Fruit fly (Drosophila melanogaster): ENCODE data around the gene tal-AA.
A peak's percentile ranks its signal among the peaks of the same experiment; 100 is the strongest.

The tal-AA gene

dm6 chr3R:13812736-13813250 is at the start of gene tal-AA, which contains the start of the genes tal-1A, tal-2A and tal-3A (continued):
- TF ChIP-seq CG18619 (GFP tag; optimal IDR thresholded peaks at IDR 0.05) (no peak), CG34376 (GFP tag; optimal IDR thresholded peaks at IDR 0.05) (peak; percentile 14), Ravus (GFP tag; IDR thresholded peaks at IDR 0.05) (no peak), CG18262 (tag; optimal IDR thresholded peaks at IDR 0.05) (no peak), mirr (GFP tag; optimal IDR thresholded peaks at IDR 0.05) (peak; percentile 47), CG17612 (GFP tag; IDR thresholded peaks at IDR 0.05) (no peak), gcm2 (GFP tag; optimal IDR thresholded peaks at IDR 0.05) (no peak), CG17829 (tag; optimal IDR thresholded peaks at IDR 0.05) (peak; percentile 37), CG7357 (GFP tag; IDR thresholded peaks at IDR 0.05) (no peak), croc (GFP tag; conservative IDR thresholded peaks at IDR 0.05) (no peak), CG9437 (GFP tag; optimal IDR thresholded peaks at IDR 0.05) (no peak), TFAM (GFP tag; optimal IDR thresholded peaks at IDR 0.05) (no peak), CG10462 (GFP tag; optimal IDR thresholded peaks at IDR 0.05) (no peak), Ets65A (GFP tag) (peak; percentile 44), sd (tag; optimal IDR thresholded peaks at IDR 0.05) (no peak), esg (GFP tag; conservative IDR thresholded peaks at IDR 0.05) (no peak), bigmax (GFP tag; optimal IDR thresholded peaks at IDR 0.05) (no peak), ap (GFP tag; IDR thresholded peaks at IDR 0.05) (no peak), Doc2 (GFP tag; IDR thresholded peaks at IDR 0.05) (no peak), Fer2 (tag; optimal IDR thresholded peaks at IDR 0.05) (no peak), gro (GFP tag; optimal IDR thresholded peaks at IDR 0.05) (peak; percentile 3), Dip3 (GFP tag; optimal IDR thresholded peaks at IDR 0.05) (no peak), disco-r (GFP tag; optimal IDR thresholded peaks at IDR 0.05) (no peak), CG15269 (tag; optimal IDR thresholded peaks at IDR 0.05) (no peak), B-H2 (GFP tag; optimal IDR thresholded peaks at IDR 0.05) (no peak), grn (GFP tag; optimal IDR thresholded peaks at IDR 0.05) (peak; percentile 14), twi (tag; optimal IDR thresholded peaks at IDR 0.05) (peak; percentile 19), HLH3B (GFP tag; IDR thresholded peaks at IDR 0.05) (no peak; the same call in 1 of the 2 replicates), BtbVII (GFP tag; optimal IDR thresholded peaks at IDR 0.05) (peak; percentile 65), CG17328 (GFP tag; IDR thresholded peaks at IDR 0.05) (0 out of 2 replicates have a peak, but pooled peaks have one; percentile 10), CG10654 (GFP tag; optimal IDR thresholded peaks at IDR 0.05) (no peak), vfl (GFP tag; optimal IDR thresholded peaks at IDR 0.05) (peak; percentile 45), CG30020 (tag; optimal IDR thresholded peaks at IDR 0.05) (no peak), tap (tag; optimal IDR thresholded peaks at IDR 0.05) (no peak), CG9932 (GFP tag; IDR thresholded peaks at IDR 0.05) (peak; percentile 11; the same call in 1 of the 2 replicates), ems (GFP tag; optimal IDR thresholded peaks at IDR 0.05) (peak; percentile 30), CG7963 (GFP tag; IDR thresholded peaks at IDR 0.05; ENCODE audit: partially characterized antibody) (no peak), sens-2 (GFP tag; IDR thresholded peaks at IDR 0.05) (0 out of 2 replicates have a peak, but pooled peaks have one; percentile 32), CG12104 (GFP tag; optimal IDR thresholded peaks at IDR 0.05) (no peak), CG12659 (GFP tag; optimal IDR thresholded peaks at IDR 0.05) (no peak), Adf1 (GFP tag; IDR thresholded peaks at IDR 0.05) (peak; percentile 90), CG12071 (GFP tag; optimal IDR thresholded peaks at IDR 0.05) (peak; percentile 6), CG14667 (GFP tag; IDR thresholded peaks at IDR 0.05) (no peak), CG18011 (GFP tag; optimal IDR thresholded peaks at IDR 0.05) (no peak), Dp (GFP tag; optimal IDR thresholded peaks at IDR 0.05) (no peak), hbn (GFP tag; IDR thresholded peaks at IDR 0.05; ENCODE audit: partially characterized antibody) (peak; percentile 63), Myb (GFP tag; optimal IDR thresholded peaks at IDR 0.05) (no peak), Dfd (GFP tag; optimal IDR thresholded peaks at IDR 0.05) (no peak), Camta (GFP tag; optimal IDR thresholded peaks at IDR 0.05) (no peak), lmd (GFP tag; IDR thresholded peaks at IDR 0.05) (no peak), ERR (GFP tag; optimal IDR thresholded peaks at IDR 0.05) (no peak), CG1832 (GFP tag; optimal IDR thresholded peaks at IDR 0.05) (peak; percentile 81)
